Fruit fly (Drosophila melanogaster): Measurements from ENCODE around the gene lama.

- no peak for TF ChIP-seq h (optimal IDR thresholded peaks at IDR 0.05)
- TF ChIP-seq ttk (optimal IDR thresholded peaks at IDR 0.05), result no peak
- no peak for TF ChIP-seq psq (optimal IDR thresholded peaks at IDR 0.05)
- no peak for TF ChIP-seq insv (optimal IDR thresholded peaks at IDR 0.05)
- TF ChIP-seq Myc (optimal IDR thresholded peaks at IDR 0.05), result no peak
- TF ChIP-seq Sin3A (optimal IDR thresholded peaks at IDR 0.05), result no peak
Measured at dm6 chr3L:5365880-5366507, 10.3 kb upstream of the lama start, which contains the start of the genes Uev1A and Membrin.

All from Kc167 (cell line).